Worm (Caenorhabditis elegans) whole organism, early embryonic: ENCODE data around the gene nape-2.

Experiments used
- F13C5.2 ChIP-seq: sonication (generic microtip); optimal IDR thresholded peaks from 2 replicates; lab custom pipeline; 2017; ENCODE audit warnings: mild to moderate bottlenecking, missing genetic modification characterization, inconsistent platforms, missing compliant biosample characterization
- aly-1 ChIP-seq: sonication (generic microtip); optimal IDR thresholded peaks from 2 replicates; lab custom pipeline; 2016; ENCODE audit warnings: missing genetic modification characterization, missing compliant biosample characterization
- ama-1 ChIP-seq: fragments of 150-350 bp; optimal IDR thresholded peaks from 2 replicates; lab custom pipeline; 2014
- ceh-13 ChIP-seq: fragments of 200-800 bp; sonication (Bioruptor generic); optimal IDR thresholded peaks from 2 replicates; lab custom pipeline; 2018; ENCODE audit warnings: mild to moderate bottlenecking, missing genetic modification characterization, missing compliant biosample characterization
- flt-1 ChIP-seq: fragments of 200-800 bp; sonication (Bioruptor generic); IDR thresholded peaks from 2 replicates; pipeline ENCODE4 v1.3.6; 2022; ENCODE audit warnings: missing genetic modification characterization, missing compliant biosample characterization
- hmbx-1 ChIP-seq: sonication (generic microtip); optimal IDR thresholded peaks from 2 replicates; lab custom pipeline; 2016; ENCODE audit warnings: mild to moderate bottlenecking, missing genetic modification characterization, missing compliant biosample characterization
- sea-1 ChIP-seq: fragments of 200-800 bp; sonication (Bioruptor generic); conservative IDR thresholded peaks from 2 replicates; pipeline ENCODE4 v1.3.6; 2022; ENCODE audit warnings: missing genetic modification characterization, missing compliant biosample characterization
- tbx-11 ChIP-seq: fragments of 200-800 bp; sonication (Bioruptor generic); IDR thresholded peaks from 2 replicates; pipeline ENCODE4 v1.3.6; 2022; ENCODE audit warnings: missing genetic modification characterization, missing compliant biosample characterization
- tbx-37 ChIP-seq: fragments of 200-800 bp; sonication (Bioruptor generic); conservative IDR thresholded peaks from 2 replicates; pipeline ENCODE4 v1.3.6; 2022; ENCODE audit warnings: missing genetic modification reagents, missing genetic modification characterization, missing compliant biosample characterization

DNA sequence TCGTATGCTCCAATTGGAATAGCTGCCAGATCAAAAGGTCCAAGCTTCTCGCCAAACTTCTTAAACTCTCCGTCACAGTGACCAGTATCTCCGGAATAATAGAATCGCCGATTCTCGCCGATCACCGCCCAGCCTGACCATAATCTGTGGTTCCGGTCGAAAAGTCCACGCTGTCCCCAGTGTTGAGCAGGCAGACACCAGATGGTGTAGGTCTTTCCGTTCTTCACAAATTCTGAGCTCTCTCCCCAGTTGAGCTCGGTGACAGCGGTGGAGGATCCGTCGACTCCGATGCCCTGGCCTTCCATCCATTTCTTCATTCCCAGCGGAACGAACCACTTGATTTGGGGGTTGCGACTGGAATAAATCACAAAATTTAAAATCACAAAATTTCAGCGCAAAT, 2.5 kb downstream of the nape-2 start:
- TF ChIP-seq sea-1 (GFP tag; lab: Robert Waterston, UW) (no peak), ama-1 (no peak), flt-1 (no peak), hmbx-1 (no peak), ceh-13 (GFP tag; lab: Kevin White, UChicago) (no peak), F13C5.2 (tag; lab: Kevin White, UChicago) (no peak), aly-1 (tag; lab: Kevin White, UChicago) (no peak), tbx-37 (GFP tag; lab: Robert Waterston, UW) (no peak), tbx-11 (GFP tag; lab: Robert Waterston, UW) (no peak)
